Worm (Caenorhabditis elegans): ENCODE measurements around the gene R05G6.3.
A peak's percentile ranks its signal among the peaks of the same experiment; 100 is the strongest.

R05G6.3 gene

ce11 chrIV:7547843-7548578 is 31.7 kb downstream of the R05G6.3 start, which contains the start of the genes cdd-2 and oef-1:
TSS of gene cdd-2 (minus strand) at chrIV:7547893.
TSS of gene oef-1 (plus strand) at chrIV:7548417.
- TF ChIP-seq gmeb-2 (tag; optimal IDR thresholded peaks at IDR 0.05) (no peak), ceh-45 (GFP tag; IDR thresholded peaks at IDR 0.05) (no peak), npax-4 (tag; optimal IDR thresholded peaks at IDR 0.05) (no peak), tbx-2 (tag; optimal IDR thresholded peaks at IDR 0.05) (no peak), ets-4 (tag; optimal IDR thresholded peaks at IDR 0.05) (no peak), ceh-6 (GFP tag; optimal IDR thresholded peaks at IDR 0.05) (no peak), madf-2 (tag; optimal IDR thresholded peaks at IDR 0.05) (no peak), hlh-13 (GFP tag; optimal IDR thresholded peaks at IDR 0.05) (no peak), fax-1 (tag; optimal IDR thresholded peaks at IDR 0.05) (no peak), ahr-1 (tag; optimal IDR thresholded peaks at IDR 0.05) (no peak), ztf-16 (tag; optimal IDR thresholded peaks at IDR 0.05) (no peak), tbx-7 (tag; optimal IDR thresholded peaks at IDR 0.05) (no peak), hlh-8 (tag; optimal IDR thresholded peaks at IDR 0.05) (no peak), nhr-11 (tag; optimal IDR thresholded peaks at IDR 0.05) (no peak), pha-2 (tag; optimal IDR thresholded peaks at IDR 0.05) (no peak), pqm-1 (tag; optimal IDR thresholded peaks at IDR 0.05) (no peak), pros-1 (tag; optimal IDR thresholded peaks at IDR 0.05) (no peak), ceh-30 (tag; optimal IDR thresholded peaks at IDR 0.05) (no peak)

- TF ChIP-seq ceh-14 (tag; optimal IDR thresholded peaks at IDR 0.05) (no peak), dve-1 (tag; optimal IDR thresholded peaks at IDR 0.05) (no peak), tbx-2 (tag; optimal IDR thresholded peaks at IDR 0.05) (peak; percentile 1), odd-2 (tag; optimal IDR thresholded peaks at IDR 0.05) (no peak)
Observed at ce11 chrIV:7549844-7550243, 33.5 kb downstream of the R05G6.3 start.

DNA sequence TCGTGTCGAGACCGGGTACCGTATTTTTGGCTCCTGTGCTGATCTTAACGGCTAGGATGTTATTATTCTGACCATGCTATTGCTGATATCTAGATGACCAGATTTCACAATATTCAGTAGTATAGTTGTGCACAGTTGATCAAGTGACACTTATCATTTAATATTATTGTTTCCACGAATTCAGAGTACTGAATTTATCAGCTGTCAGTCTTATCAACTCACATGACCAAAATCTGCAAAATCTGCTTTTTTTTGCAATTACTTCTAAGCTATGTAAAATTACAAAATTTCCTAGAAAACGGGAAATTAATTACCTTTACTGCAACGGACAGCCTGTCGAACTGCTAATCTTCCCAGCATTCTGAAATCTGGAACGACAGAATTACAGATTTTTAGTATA is 34.1 kb downstream of the R05G6.3 start, which contains the start of gene pam-1:
Gene pam-1, minus strand, starts transcription at position 368 of the 400 bp plus-strand sequence.
- TF ChIP-seq hlh-6 (tag; optimal IDR thresholded peaks at IDR 0.05) (no peak), zip-5 (tag; optimal IDR thresholded peaks at IDR 0.05) (no peak), pha-4 (tag; optimal IDR thresholded peaks at IDR 0.05) (no peak), ztf-16 (tag; optimal IDR thresholded peaks at IDR 0.05) (no peak)

- TF ChIP-seq unc-3 (GFP tag; conservative IDR thresholded peaks at IDR 0.05) (no peak), unc-3 (tag; optimal IDR thresholded peaks at IDR 0.05) (no peak), F13H6.1 (tag; optimal IDR thresholded peaks at IDR 0.05) (no peak), gmeb-2 (tag; optimal IDR thresholded peaks at IDR 0.05) (no peak), rnt-1 (tag; optimal IDR thresholded peaks at IDR 0.05) (no peak), nfya-1 (tag; optimal IDR thresholded peaks at IDR 0.05) (no peak), ceh-14 (tag; optimal IDR thresholded peaks at IDR 0.05) (no peak), syd-9 (tag; optimal IDR thresholded peaks at IDR 0.05) (no peak), sdc-2 (tag; optimal IDR thresholded peaks at IDR 0.05) (no peak), ztf-16 (tag; optimal IDR thresholded peaks at IDR 0.05) (no peak), pag-3 (tag; optimal IDR thresholded peaks at IDR 0.05; ENCODE audit: borderline replicate concordance) (no peak), pha-4 (tag; optimal IDR thresholded peaks at IDR 0.05) (no peak), Y22D7AL.16 (tag; optimal IDR thresholded peaks at IDR 0.05) (no peak), tbx-7 (tag; optimal IDR thresholded peaks at IDR 0.05) (no peak), ttx-3 (tag; optimal IDR thresholded peaks at IDR 0.05) (no peak), lim-6 (tag; optimal IDR thresholded peaks at IDR 0.05) (no peak), pax-1 (tag; optimal IDR thresholded peaks at IDR 0.05) (no peak), nhr-11 (tag; optimal IDR thresholded peaks at IDR 0.05) (no peak), ama-1 (optimal IDR thresholded peaks at IDR 0.05) (no peak), fkh-6 (tag; optimal IDR thresholded peaks at IDR 0.05) (no peak)
Observed at ce11 chrIV:7551254-7551653, 34.9 kb downstream of the R05G6.3 start.

Measured in whole organism, late embryonic.